Worm (Caenorhabditis elegans) whole organism, late embryonic: ENCODE measurements around the gene nhr-3.

ENCODE experiments used
- K02D7.2 ChIP-seq: sonication (generic microtip); optimal IDR thresholded peaks from 2 replicates; lab custom pipeline; 2017; ENCODE audit warnings: mild to moderate bottlenecking, missing genetic modification characterization, missing compliant biosample characterization
- K09A11.1 ChIP-seq: sonication (generic microtip); optimal IDR thresholded peaks from 2 replicates; lab custom pipeline; 2017; ENCODE audit warnings: antibody characterized with exemption, mild to moderate bottlenecking, missing genetic modification characterization, missing compliant biosample characterization; ENCODE audit not compliant: insufficient read depth
- ahr-1 ChIP-seq: sonication (generic microtip); optimal IDR thresholded peaks from 2 replicates; lab custom pipeline; 2016; ENCODE audit warnings: missing genetic modification characterization, missing compliant biosample characterization
- ama-1 ChIP-seq: fragments of 150-350 bp; optimal IDR thresholded peaks from 2 replicates; lab custom pipeline; 2014
- ceh-14 ChIP-seq: sonication (generic microtip); optimal IDR thresholded peaks from 2 replicates; lab custom pipeline; 2016; ENCODE audit warnings: missing genotype, missing genetic modification characterization, missing compliant biosample characterization
- ceh-19 ChIP-seq: fragments of 200-800 bp; sonication (Bioruptor generic); optimal IDR thresholded peaks from 2 replicates; lab custom pipeline; 2018; ENCODE audit warnings: mild to moderate bottlenecking, missing genetic modification characterization, missing compliant biosample characterization
- ceh-2 ChIP-seq: sonication (generic microtip); optimal IDR thresholded peaks from 2 replicates; lab custom pipeline; 2016; ENCODE audit warnings: missing genotype, missing genetic modification characterization, missing compliant biosample characterization
- ceh-22 ChIP-seq: sonication (generic microtip); optimal IDR thresholded peaks from 2 replicates; lab custom pipeline; 2017; ENCODE audit warnings: missing biosample characterization, missing genetic modification characterization
- ceh-24 ChIP-seq: sonication (generic microtip); optimal IDR thresholded peaks from 2 replicates; lab custom pipeline; 2016; ENCODE audit warnings: mild to moderate bottlenecking, missing genetic modification characterization, missing compliant biosample characterization
- ceh-31 ChIP-seq: sonication (generic microtip); optimal IDR thresholded peaks from 2 replicates; lab custom pipeline; 2016; ENCODE audit warnings: missing genetic modification characterization, missing compliant biosample characterization
- ceh-45 ChIP-seq: fragments of 200-800 bp; sonication (Bioruptor generic); IDR thresholded peaks from 2 replicates; pipeline ENCODE4 v1.3.6; 2022; ENCODE audit warnings: missing genetic modification reagents, missing genetic modification characterization, missing compliant biosample characterization
- ceh-48 ChIP-seq: sonication (generic microtip); optimal IDR thresholded peaks from 2 replicates; lab custom pipeline; 2016; ENCODE audit warnings: missing genetic modification characterization, inconsistent platforms, missing compliant biosample characterization
- dmd-4 ChIP-seq: sonication (generic microtip); optimal IDR thresholded peaks from 2 replicates; lab custom pipeline; 2016; ENCODE audit warnings: borderline replicate concordance, missing genetic modification characterization, missing compliant biosample characterization
- elt-2 ChIP-seq: sonication (generic microtip); optimal IDR thresholded peaks from 2 replicates; lab custom pipeline; 2016; ENCODE audit warnings: missing genetic modification reagents, missing genetic modification characterization, missing compliant biosample characterization
- elt-4 ChIP-seq: sonication (generic microtip); optimal IDR thresholded peaks from 2 replicates; lab custom pipeline; 2016; ENCODE audit warnings: missing genetic modification characterization, missing compliant biosample characterization
- eyg-1 ChIP-seq: sonication (generic microtip); optimal IDR thresholded peaks from 2 replicates; lab custom pipeline; 2016; ENCODE audit warnings: missing genotype, missing genetic modification characterization, missing compliant biosample characterization
- fax-1 ChIP-seq: sonication (generic microtip); optimal IDR thresholded peaks from 2 replicates; lab custom pipeline; 2016; ENCODE audit warnings: missing genotype, missing genetic modification characterization, missing compliant biosample characterization
- fkh-10 ChIP-seq: fragments of 150-350 bp; optimal IDR thresholded peaks from 2 replicates; lab custom pipeline; 2014; ENCODE audit warnings: missing biosample characterization, missing genetic modification reagents, missing genetic modification characterization
- gmeb-2 ChIP-seq: sonication (generic microtip); optimal IDR thresholded peaks from 2 replicates; lab custom pipeline; 2016; ENCODE audit warnings: missing genetic modification characterization, inconsistent platforms, missing compliant biosample characterization
- hlh-30 ChIP-seq: sonication (generic microtip); optimal IDR thresholded peaks from 2 replicates; lab custom pipeline; 2017; ENCODE audit warnings: antibody characterized with exemption, missing genetic modification characterization, missing compliant biosample characterization; ENCODE audit not compliant: insufficient read depth
- hlh-6 ChIP-seq: sonication (generic microtip); optimal IDR thresholded peaks from 2 replicates; lab custom pipeline; 2016; ENCODE audit warnings: missing genotype, missing genetic modification characterization, missing compliant biosample characterization
- madf-2 ChIP-seq: sonication (generic microtip); optimal IDR thresholded peaks from 2 replicates; lab custom pipeline; 2017; ENCODE audit warnings: missing genetic modification characterization, missing compliant biosample characterization
- mec-3 ChIP-seq: sonication (generic microtip); optimal IDR thresholded peaks from 2 replicates; lab custom pipeline; 2016; ENCODE audit warnings: borderline replicate concordance, missing genetic modification characterization, missing compliant biosample characterization
- nfya-1 ChIP-seq: sonication (generic microtip); optimal IDR thresholded peaks from 2 replicates; lab custom pipeline; 2017; ENCODE audit warnings: missing genetic modification characterization, mild to moderate bottlenecking, missing compliant biosample characterization, antibody characterized with exemption, moderate library complexity
- npax-4 ChIP-seq: sonication (generic microtip); optimal IDR thresholded peaks from 2 replicates; lab custom pipeline; 2016; ENCODE audit warnings: missing genetic modification characterization, missing compliant biosample characterization
- pag-3 ChIP-seq: sonication (generic microtip); optimal IDR thresholded peaks from 2 replicates; lab custom pipeline; 2016; ENCODE audit warnings: missing compliant biosample characterization, missing genetic modification characterization, borderline replicate concordance
- pax-1 ChIP-seq: fragments of 150-350 bp; optimal IDR thresholded peaks from 2 replicates; lab custom pipeline; 2014; ENCODE audit warnings: missing biosample characterization, missing genetic modification characterization
- pha-4 ChIP-seq: fragments of 150-350 bp; optimal IDR thresholded peaks from 2 replicates; lab custom pipeline; 2018; ENCODE audit warnings: missing biosample characterization, missing genetic modification reagents, missing genetic modification characterization
- pqm-1 ChIP-seq: sonication (generic microtip); optimal IDR thresholded peaks from 2 replicates; lab custom pipeline; 2016; ENCODE audit warnings: missing genetic modification characterization, missing compliant biosample characterization
- ref-2 ChIP-seq: sonication (generic microtip); optimal IDR thresholded peaks from 2 replicates; lab custom pipeline; 2016; ENCODE audit warnings: missing genetic modification characterization, missing compliant biosample characterization
- rnt-1 ChIP-seq: sonication (generic microtip); optimal IDR thresholded peaks from 2 replicates; lab custom pipeline; 2016; ENCODE audit warnings: missing genetic modification characterization, missing compliant biosample characterization
- sdc-2 ChIP-seq: sonication (generic microtip); optimal IDR thresholded peaks from 2 replicates; lab custom pipeline; 2016; ENCODE audit warnings: missing genotype, missing genetic modification characterization, missing compliant biosample characterization
- sox-2 ChIP-seq: fragments of 200-800 bp; sonication (Bioruptor generic); IDR thresholded peaks from 2 replicates; pipeline ENCODE4 v1.3.6; 2022; ENCODE audit warnings: missing genetic modification reagents, missing genetic modification characterization, missing compliant biosample characterization
- sox-4 ChIP-seq: sonication (generic microtip); optimal IDR thresholded peaks from 2 replicates; lab custom pipeline; 2017; ENCODE audit warnings: mild to moderate bottlenecking, missing genetic modification characterization, inconsistent platforms, missing compliant biosample characterization
- syd-9 ChIP-seq: sonication (generic microtip); optimal IDR thresholded peaks from 2 replicates; lab custom pipeline; 2016; ENCODE audit warnings: mild to moderate bottlenecking, missing genetic modification characterization, moderate library complexity, missing compliant biosample characterization
- tbx-7 ChIP-seq: sonication (generic microtip); optimal IDR thresholded peaks from 2 replicates; lab custom pipeline; 2016; ENCODE audit warnings: missing genotype, missing genetic modification characterization, missing compliant biosample characterization
- unc-42 ChIP-seq: sonication (generic microtip); optimal IDR thresholded peaks from 2 replicates; lab custom pipeline; 2016; ENCODE audit warnings: missing genotype, missing genetic modification characterization, missing compliant biosample characterization
- unc-86 ChIP-seq: sonication (generic microtip); optimal IDR thresholded peaks from 2 replicates; lab custom pipeline; 2016; ENCODE audit warnings: missing genetic modification characterization, missing compliant biosample characterization
- zip-5 ChIP-seq: sonication (generic microtip); optimal IDR thresholded peaks from 2 replicates; lab custom pipeline; 2016; ENCODE audit warnings: missing genetic modification characterization, missing compliant biosample characterization
- ztf-16 ChIP-seq: sonication (generic microtip); optimal IDR thresholded peaks from 2 replicates; lab custom pipeline; 2017; ENCODE audit warnings: missing genetic modification characterization, missing compliant biosample characterization

nhr-3 gene

ce11 chrX:14584335-14584734, 26.0 kb downstream of the nhr-3 start:
- TF ChIP-seq ceh-45 (GFP tag; lab: Robert Waterston, UW): no peak
- TF ChIP-seq npax-4 (tag; lab: Kevin White, UChicago): no peak
- TF ChIP-seq fkh-10: no peak
- TF ChIP-seq ref-2 (tag; lab: Kevin White, UChicago): no peak
- no peak for TF ChIP-seq eyg-1 (tag; lab: Kevin White, UChicago)
- TF ChIP-seq fax-1 (tag; lab: Kevin White, UChicago): no peak
- no peak for TF ChIP-seq gmeb-2 (tag; lab: Kevin White, UChicago)
- no peak for TF ChIP-seq ceh-24 (tag; lab: Kevin White, UChicago)
- TF ChIP-seq sdc-2 (tag; lab: Kevin White, UChicago): no peak
- no peak for TF ChIP-seq rnt-1 (tag; lab: Kevin White, UChicago)
- no peak for TF ChIP-seq unc-42
- TF ChIP-seq K02D7.2: no peak
- no peak for TF ChIP-seq pqm-1
- no peak for TF ChIP-seq madf-2 (tag; lab: Kevin White, UChicago)
- no peak for TF ChIP-seq sox-4
- no peak for TF ChIP-seq hlh-30
- TF ChIP-seq unc-86 (tag; lab: Kevin White, UChicago): no peak
- TF ChIP-seq ceh-19 (GFP tag; lab: Kevin White, UChicago): no peak
- TF ChIP-seq ceh-31 (tag; lab: Kevin White, UChicago): no peak

DNA sequence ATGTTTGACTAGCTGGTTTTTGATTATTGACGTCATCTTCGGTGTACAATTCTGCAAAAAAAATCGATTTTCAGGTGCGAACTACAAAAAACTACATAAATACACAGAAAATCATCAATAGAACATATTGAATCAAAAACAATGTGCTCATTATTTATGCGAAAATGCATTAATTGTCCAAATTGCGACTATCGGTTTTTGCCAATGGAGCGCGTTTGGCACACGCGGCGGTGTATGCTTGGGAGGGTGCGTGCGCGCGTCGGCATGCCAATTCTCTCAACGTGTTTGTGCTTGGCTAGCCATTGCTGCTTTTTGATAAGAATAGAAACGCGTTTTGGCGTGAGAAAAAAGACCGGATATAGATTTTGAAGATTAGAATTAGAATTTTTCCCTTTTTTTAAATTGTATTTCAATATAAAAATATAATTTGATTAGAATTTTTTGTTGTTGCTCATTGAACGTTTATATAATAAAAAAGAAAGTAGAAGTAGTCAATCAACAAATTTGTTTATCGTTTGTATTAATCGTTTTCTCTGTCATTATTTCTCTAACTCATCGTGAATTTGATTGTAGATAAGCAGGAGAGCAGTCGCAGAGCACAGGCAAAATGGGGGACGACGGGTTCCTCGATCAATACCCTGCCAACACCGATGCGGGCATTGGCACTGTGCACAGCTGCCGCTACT, 30.9 kb downstream of the nhr-3 start, which contains the start of the genes C44H4.4 and tap-1:
Gene C44H4.4 (minus strand): TSS at position 51 of the 686 bp plus-strand sequence.
Gene tap-1 (plus strand): TSS at position 574 of the 686 bp plus-strand sequence.
- no peak for TF ChIP-seq pax-1 (tag; lab: Kevin White, UChicago)
- no peak for TF ChIP-seq sox-2
- no peak for TF ChIP-seq K09A11.1
- no peak for TF ChIP-seq hlh-6 (tag; lab: Kevin White, UChicago)
- no peak for TF ChIP-seq syd-9 (tag; lab: Kevin White, UChicago)
- no peak for TF ChIP-seq npax-4 (tag; lab: Kevin White, UChicago)
- TF ChIP-seq mec-3: no peak
- no peak for TF ChIP-seq rnt-1 (tag; lab: Kevin White, UChicago)
- TF ChIP-seq ceh-48 (tag; lab: Kevin White, UChicago): peak; percentile 77
- TF ChIP-seq nfya-1: peak; percentile 29
- TF ChIP-seq hlh-30: no peak
- TF ChIP-seq ceh-14: peak; percentile 40
- no peak for TF ChIP-seq zip-5 (tag; lab: Kevin White, UChicago)
- TF ChIP-seq elt-2 (tag; lab: Kevin White, UChicago): peak; percentile 30
- TF ChIP-seq tbx-7 (tag; lab: Kevin White, UChicago): no peak
- TF ChIP-seq elt-4 (tag; lab: Kevin White, UChicago): no peak
- no peak for TF ChIP-seq fkh-10
- TF ChIP-seq unc-42: peak; percentile 87
- TF ChIP-seq sox-4: no peak
- no peak for TF ChIP-seq ceh-45 (GFP tag; lab: Robert Waterston, UW)
- peak; percentile 56 for TF ChIP-seq ceh-31 (tag; lab: Kevin White, UChicago)
- no peak for TF ChIP-seq dmd-4 (tag; lab: Kevin White, UChicago)
- no peak for TF ChIP-seq ztf-16 (tag; lab: Kevin White, UChicago)

DNA sequence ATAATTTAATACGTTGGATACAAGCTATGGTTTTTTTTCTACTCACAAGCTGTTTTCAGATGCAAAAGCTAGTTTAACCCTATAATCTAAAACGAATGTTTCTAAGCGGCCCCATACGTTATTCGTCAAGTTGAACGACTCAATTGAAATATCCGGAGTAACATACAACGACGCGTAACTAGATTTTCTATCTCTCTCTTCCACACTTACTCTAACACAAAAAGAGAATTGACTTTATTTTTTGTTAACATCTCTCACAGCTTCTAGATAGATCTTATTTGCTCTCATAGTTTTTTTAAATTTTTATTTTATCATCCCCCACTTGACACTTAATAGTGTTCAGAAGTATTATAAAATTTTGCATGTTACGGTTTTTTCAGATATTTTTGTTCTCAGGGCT, 34.9 kb downstream of the nhr-3 start:
- TF ChIP-seq ceh-48 (tag; lab: Kevin White, UChicago) (no peak), unc-42 (peak; percentile 94)

DNA sequence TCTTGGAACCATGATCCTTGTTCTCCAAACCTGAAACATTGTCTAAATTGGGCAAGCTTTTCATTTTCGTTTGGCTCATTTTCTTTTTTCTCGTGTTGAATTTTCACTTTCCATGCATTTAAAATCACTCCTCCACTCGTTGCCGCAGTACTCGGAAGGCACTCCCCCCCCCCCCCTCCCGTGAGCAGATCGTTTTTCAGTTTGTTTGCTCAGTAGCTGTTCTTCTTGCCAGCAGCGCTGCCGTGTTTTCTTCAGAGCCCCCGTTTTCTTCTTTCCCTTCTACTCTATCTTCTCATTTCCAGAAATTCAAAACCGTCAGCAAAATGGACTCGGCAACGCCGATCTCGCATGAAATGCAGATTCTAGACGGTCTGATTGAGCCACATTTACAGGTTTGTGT, 36.5 kb downstream of the nhr-3 start, which contains the start of gene C44H4.8:
Gene C44H4.8 (plus strand): TSS at position 301 of the 400 bp plus-strand sequence.
- TF ChIP-seq mec-3 (no peak), ama-1 (lab: Kevin White, UChicago) (no peak), pha-4 (tag; lab: Kevin White, UChicago) (no peak), ceh-22 (tag; lab: Kevin White, UChicago) (no peak), pag-3 (no peak), ceh-45 (GFP tag; lab: Robert Waterston, UW) (no peak), ceh-2 (tag; lab: Kevin White, UChicago) (no peak), ahr-1 (no peak)
- TF ChIP-seq, all 69 proteins: peak for 0
